Worm (Caenorhabditis elegans) whole organism, L1 larva: ENCODE measurements around the gene nduv-3.

Experiments used
- hlh-4 ChIP-seq: sonication (generic microtip); optimal IDR thresholded peaks from 2 replicates; lab custom pipeline; 2016; ENCODE audit warnings: mild to moderate bottlenecking, missing genetic modification characterization, missing compliant biosample characterization
- lin-39 ChIP-seq: fragments of 150-350 bp; optimal IDR thresholded peaks from 2 replicates; lab custom pipeline; 2014; ENCODE audit warnings: missing biosample characterization, missing genetic modification reagents, missing genetic modification characterization
- nhr-28 ChIP-seq: fragments of 150-350 bp; optimal IDR thresholded peaks from 2 replicates; lab custom pipeline; 2014; ENCODE audit warnings: missing biosample characterization, missing genetic modification characterization
- nhr-47 ChIP-seq: sonication (generic microtip); optimal IDR thresholded peaks from 2 replicates; lab custom pipeline; 2016; ENCODE audit warnings: mild to moderate bottlenecking, missing genetic modification characterization, moderate library complexity, missing compliant biosample characterization
- pax-3 ChIP-seq: fragments of 200-800 bp; sonication (Bioruptor generic); optimal IDR thresholded peaks from 2 replicates; lab custom pipeline; 2018; ENCODE audit warnings: mild to moderate bottlenecking, missing genetic modification characterization, moderate library complexity, missing compliant biosample characterization
- snpc-4 ChIP-seq: fragments of 150-350 bp; optimal IDR thresholded peaks from 2 replicates; lab custom pipeline; 2014; ENCODE audit warnings: missing biosample characterization, missing genetic modification characterization
- tlp-1 ChIP-seq: fragments of 150-350 bp; optimal IDR thresholded peaks from 2 replicates; lab custom pipeline; 2014; ENCODE audit warnings: missing biosample characterization, missing genetic modification characterization
- unc-62 ChIP-seq: fragments of 150-350 bp; optimal IDR thresholded peaks from 2 replicates; lab custom pipeline; 2014; ENCODE audit warnings: missing biosample characterization, missing genetic modification reagents, missing genetic modification characterization

ce11 chrIV:2678152-2678551, 37.0 kb downstream of the nduv-3 start:
- no peak for TF ChIP-seq hlh-4 (tag; lab: Kevin White, UChicago)
- no peak for TF ChIP-seq tlp-1 (tag; lab: Kevin White, UChicago)
- no peak for TF ChIP-seq snpc-4
- no peak for TF ChIP-seq nhr-28 (tag; lab: Kevin White, UChicago)
- TF ChIP-seq lin-39 (tag; lab: Kevin White, UChicago): no peak
- TF ChIP-seq nhr-47 (tag; lab: Kevin White, UChicago): no peak
- TF ChIP-seq pax-3 (tag; lab: Kevin White, UChicago): no peak
- no peak for TF ChIP-seq unc-62 (GFP tag; lab: Kevin White, UChicago)
